Worm (Caenorhabditis elegans): ENCODE results near the gene asm-1.

asm-1 gene

DNA sequence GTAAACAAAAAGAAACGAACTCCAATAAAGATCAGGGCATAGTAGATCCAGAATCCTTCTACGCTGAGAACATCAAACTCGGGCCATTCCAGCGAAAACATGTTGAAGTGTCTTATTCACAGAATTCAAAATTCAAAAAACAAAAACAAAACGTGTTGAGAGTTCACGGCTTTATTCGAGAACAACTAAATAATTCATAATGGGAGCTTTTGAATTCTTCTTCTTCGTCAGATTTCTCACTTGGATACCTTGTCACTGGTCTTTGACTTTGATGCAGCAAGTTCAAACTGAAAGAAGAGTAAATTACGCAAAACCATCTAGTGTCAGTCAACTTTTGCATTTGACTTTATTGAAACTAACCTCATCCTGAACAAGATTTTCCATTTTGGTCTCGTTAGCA lies 7.8 kb downstream of the asm-1 start, which contains the start of gene B0252.11 (continued):
- TF ChIP-seq ceh-91 (GFP tag; IDR thresholded peaks at IDR 0.05) (no peak), rec-8 (tag; optimal IDR thresholded peaks at IDR 0.05) (no peak), hlh-26 (GFP tag; conservative IDR thresholded peaks at IDR 0.05) (no peak), C06A6.2 (GFP tag; conservative IDR thresholded peaks at IDR 0.05) (no peak), mes-4 (tag; optimal IDR thresholded peaks at IDR 0.05) (no peak)

DNA sequence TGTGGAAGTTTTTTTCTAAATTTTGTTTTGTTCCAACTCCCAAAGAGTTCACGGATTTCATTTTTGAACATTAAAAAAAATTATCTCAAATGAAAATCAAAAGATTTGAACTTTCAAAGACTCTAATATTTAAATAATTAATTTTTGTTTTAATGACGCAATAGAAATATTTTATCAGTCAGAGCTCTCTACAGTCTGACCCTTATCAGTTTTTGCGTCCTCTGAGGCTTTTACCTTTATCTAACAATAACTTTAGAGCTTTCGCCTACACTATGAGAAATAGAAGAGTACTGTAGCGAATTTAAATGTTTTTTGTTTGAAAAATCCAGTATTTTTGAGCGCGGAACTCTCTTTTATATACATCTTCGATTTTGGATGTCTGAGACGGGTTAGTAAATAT lies 9.0 kb downstream of the asm-1 start, which contains the start of gene B0252.5:
B0252.5 (minus strand) TSS at position 17 of the 400 bp plus-strand sequence.
- TF ChIP-seq lin-35 (GFP tag; optimal IDR thresholded peaks at IDR 0.05) (no peak), nfyb-1 (GFP tag; IDR thresholded peaks at IDR 0.05) (no peak)

DNA sequence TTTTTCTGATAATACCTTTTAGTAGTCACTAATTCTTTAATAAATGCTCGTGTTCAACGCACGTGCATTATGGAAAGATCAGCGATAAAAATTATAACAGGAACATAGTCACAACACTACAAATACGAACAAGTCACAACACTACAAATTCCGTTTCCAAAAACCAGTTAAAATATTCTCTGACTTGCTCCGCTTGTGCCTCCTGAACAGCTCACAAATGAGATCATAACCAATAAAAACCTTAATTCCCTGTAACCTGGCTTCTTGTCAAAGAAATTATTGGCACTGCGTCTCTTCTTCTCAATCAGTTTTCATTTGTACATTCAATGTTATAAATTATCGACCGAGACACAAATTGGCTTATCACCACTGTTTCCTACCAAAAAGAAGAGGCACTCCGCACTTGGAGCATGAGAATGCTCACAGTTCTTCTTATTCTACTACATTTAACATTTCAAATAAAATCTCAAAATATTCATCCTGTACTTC lies 9.5 kb downstream of the asm-1 start, which contains the start of gene B0252.1:
B0252.1 (plus strand) TSS at position 318 of the 489 bp plus-strand sequence.
- no peak for TF ChIP-seq unc-62 (GFP tag; optimal IDR thresholded peaks at IDR 0.05)
- peak; percentile 77 for TF ChIP-seq nhr-80 (tag; optimal IDR thresholded peaks at IDR 0.05)
- no peak for TF ChIP-seq F33H1.4 (GFP tag; IDR thresholded peaks at IDR 0.05)

DNA sequence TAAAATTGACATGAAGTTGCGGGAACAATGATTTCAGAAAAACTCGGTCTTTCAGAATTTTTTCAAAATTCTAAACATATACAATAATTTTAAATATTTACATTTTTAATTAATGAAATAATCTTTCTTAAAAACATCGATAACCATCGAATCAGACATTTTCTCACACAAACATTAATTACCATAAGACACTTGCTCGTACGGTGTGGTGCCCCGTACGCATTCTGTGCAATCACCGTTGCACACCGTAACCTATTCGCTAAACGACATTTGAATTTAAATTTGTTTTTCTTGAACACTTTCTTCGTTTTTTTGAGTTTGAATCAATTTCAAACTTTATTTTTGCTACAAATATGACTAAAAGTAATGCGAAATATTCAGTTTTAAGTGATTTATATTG lies 13.9 kb downstream of the asm-1 start:
- TF ChIP-seq die-1 (tag; optimal IDR thresholded peaks at IDR 0.05): no peak
- no peak for TF ChIP-seq ceh-58 (GFP tag; IDR thresholded peaks at IDR 0.05)
- no peak for TF ChIP-seq repo-1 (tag; optimal IDR thresholded peaks at IDR 0.05)
- TF ChIP-seq K12H6.12 (tag; optimal IDR thresholded peaks at IDR 0.05): no peak
- no peak for TF ChIP-seq T26A5.8 (tag; optimal IDR thresholded peaks at IDR 0.05)
- TF ChIP-seq dox-1 (GFP tag; IDR thresholded peaks at IDR 0.05): no peak
- no peak for TF ChIP-seq nhr-179 (tag; optimal IDR thresholded peaks at IDR 0.05)
- no peak for TF ChIP-seq nhr-90 (tag; optimal IDR thresholded peaks at IDR 0.05)
- TF ChIP-seq B0019.2 (GFP tag; conservative IDR thresholded peaks at IDR 0.05): no peak
- no peak for TF ChIP-seq nhr-80 (tag; optimal IDR thresholded peaks at IDR 0.05)
- TF ChIP-seq hmg-20 (GFP tag; IDR thresholded peaks at IDR 0.05): no peak
- 0 out of 2 replicates have a peak, but pooled peaks have one; percentile 29 for TF ChIP-seq ceh-91 (GFP tag; IDR thresholded peaks at IDR 0.05)
- no peak for TF ChIP-seq Y79H2A.3 (GFP tag; conservative IDR thresholded peaks at IDR 0.05)
- TF ChIP-seq lin-26 (GFP tag; IDR thresholded peaks at IDR 0.05): no peak
- no peak for TF ChIP-seq F22D6.2 (tag; optimal IDR thresholded peaks at IDR 0.05)
- no peak for TF ChIP-seq somi-1 (GFP tag; optimal IDR thresholded peaks at IDR 0.05)
- no peak for TF ChIP-seq madf-6 (GFP tag; IDR thresholded peaks at IDR 0.05)
- TF ChIP-seq ztf-28 (GFP tag; IDR thresholded peaks at IDR 0.05): no peak
- TF ChIP-seq F33H1.4 (GFP tag; IDR thresholded peaks at IDR 0.05): peak; percentile 20; the same call in 1 of the 2 replicates
- no peak for TF ChIP-seq attf-3 (GFP tag; conservative IDR thresholded peaks at IDR 0.05)
- TF ChIP-seq ceh-100 (GFP tag; IDR thresholded peaks at IDR 0.05): no peak
- no peak for TF ChIP-seq zim-3 (tag; optimal IDR thresholded peaks at IDR 0.05)
- TF ChIP-seq C06A6.2 (GFP tag; conservative IDR thresholded peaks at IDR 0.05): no peak
- peak; percentile 90 for TF ChIP-seq athp-1 (tag; optimal IDR thresholded peaks at IDR 0.05)
- TF ChIP-seq rpc-1 (optimal IDR thresholded peaks at IDR 0.05): no peak
- TF ChIP-seq rpc-1 (tag; optimal IDR thresholded peaks at IDR 0.05): no peak
- TF ChIP-seq madf-8 (GFP tag; conservative IDR thresholded peaks at IDR 0.05): 0 out of 2 replicates have a peak, but pooled peaks have one; percentile 7
- no peak for TF ChIP-seq lsy-27 (tag; optimal IDR thresholded peaks at IDR 0.05; ENCODE audit: borderline replicate concordance, insufficient read depth)
- TF ChIP-seq efl-1 (GFP tag; optimal IDR thresholded peaks at IDR 0.05): no peak
- peak; percentile 89 for TF ChIP-seq lsl-1 (GFP tag; optimal IDR thresholded peaks at IDR 0.05)
- no peak for TF ChIP-seq ztf-3 (GFP tag; optimal IDR thresholded peaks at IDR 0.05)

Measured in whole organism, young adult.